Fruit fly (Drosophila melanogaster) whole organism, prepupa: ENCODE measurements around the gene xit.

Source experiments
- Blimp-1 ChIP-seq: fragments of 200-800 bp; sonication (Bioruptor generic); optimal IDR thresholded peaks from 3 replicates; lab custom pipeline; 2017; ENCODE audit warnings: missing biosample characterization, missing genetic modification characterization, mild to moderate bottlenecking, moderate library complexity, missing genetic modification reagents
- CG11294 ChIP-seq: fragments of 200-800 bp; sonication (Bioruptor generic); IDR thresholded peaks from 2 replicates; pipeline ENCODE4 v1.3.6; 2022; ENCODE audit warnings: missing biosample characterization, missing genetic modification characterization
- CG11762 ChIP-seq: fragments of 200-800 bp; sonication (Bioruptor generic); optimal IDR thresholded peaks from 3 replicates; lab custom pipeline; 2016; ENCODE audit warnings: missing biosample characterization, missing genetic modification characterization; ENCODE audit not compliant: insufficient read depth
- CG11902 ChIP-seq: fragments of 200-800 bp; sonication (Bioruptor generic); optimal IDR thresholded peaks from 3 replicates; lab custom pipeline; 2016; ENCODE audit warnings: missing biosample characterization, missing genetic modification characterization
- CG15336 ChIP-seq: fragments of 200-800 bp; sonication (Bioruptor generic); IDR thresholded peaks from 2 replicates; pipeline ENCODE4 v1.3.6; 2022; ENCODE audit warnings: missing biosample characterization, missing genetic modification characterization
- CG1621 ChIP-seq: fragments of 200-800 bp; sonication (Bioruptor generic); optimal IDR thresholded peaks from 3 replicates; lab custom pipeline; 2018; ENCODE audit warnings: missing biosample characterization, mild to moderate bottlenecking, missing genetic modification characterization
- CG16779 ChIP-seq: fragments of 200-800 bp; sonication (Bioruptor generic); optimal IDR thresholded peaks from 3 replicates; lab custom pipeline; 2017; ENCODE audit warnings: missing biosample characterization, mild to moderate bottlenecking, missing genetic modification characterization
- CG3032 ChIP-seq: fragments of 200-800 bp; optimal IDR thresholded peaks from 2 replicates; lab custom pipeline; 2019; ENCODE audit warnings: missing biosample characterization, mild to moderate bottlenecking, missing genetic modification characterization, moderate library complexity
- CG34406 ChIP-seq: fragments of 200-800 bp; sonication (Bioruptor generic); optimal IDR thresholded peaks from 3 replicates; lab custom pipeline; 2016; ENCODE audit warnings: missing biosample characterization, missing genetic modification characterization
- CG3919 ChIP-seq: fragments of 200-800 bp; sonication (Bioruptor generic); optimal IDR thresholded peaks from 3 replicates; lab custom pipeline; 2016; ENCODE audit warnings: missing biosample characterization, missing genetic modification characterization
- CG8319 ChIP-seq: fragments of 200-800 bp; sonication (Bioruptor generic); optimal IDR thresholded peaks from 3 replicates; lab custom pipeline; 2016; ENCODE audit warnings: missing biosample characterization, missing genetic modification characterization
- CG8632 ChIP-seq: fragments of 200-800 bp; sonication (Bioruptor generic); optimal IDR thresholded peaks from 3 replicates; lab custom pipeline; 2016; ENCODE audit warnings: missing biosample characterization, missing genetic modification characterization
- Eip93F ChIP-seq: fragments of 200-800 bp; sonication (Bioruptor generic); optimal IDR thresholded peaks from 2 replicates; lab custom pipeline; 2016; ENCODE audit warnings: missing biosample characterization, mild to moderate bottlenecking, missing genetic modification characterization
- Ets96B ChIP-seq: fragments of 200-800 bp; optimal IDR thresholded peaks from 2 replicates; lab custom pipeline; 2019; ENCODE audit warnings: missing biosample characterization, mild to moderate bottlenecking, missing genetic modification characterization, moderate library complexity
- Hr38 ChIP-seq: sonication (Bioruptor generic); optimal IDR thresholded peaks from 2 replicates; lab custom pipeline; 2016; ENCODE audit warnings: missing biosample characterization, missing genetic modification characterization
- Hr39 ChIP-seq: fragments of 200-800 bp; sonication (Bioruptor generic); optimal IDR thresholded peaks from 2 replicates; lab custom pipeline; 2016; ENCODE audit warnings: missing biosample characterization, missing genetic modification characterization
- Lpt ChIP-seq: fragments of 200-800 bp; sonication (Bioruptor generic); optimal IDR thresholded peaks from 3 replicates; lab custom pipeline; 2016; ENCODE audit warnings: missing biosample characterization, missing genetic modification characterization
- Met ChIP-seq: fragments of 200-800 bp; sonication (Bioruptor generic); optimal IDR thresholded peaks from 3 replicates; lab custom pipeline; 2016; ENCODE audit warnings: missing biosample characterization, missing genetic modification characterization
- Sox102F ChIP-seq: fragments of 200-800 bp; sonication (Bioruptor generic); optimal IDR thresholded peaks from 2 replicates; lab custom pipeline; 2016; ENCODE audit warnings: missing biosample characterization, mild to moderate bottlenecking, missing genetic modification characterization
- Sox14 ChIP-seq: fragments of 200-800 bp; sonication (Bioruptor generic); optimal IDR thresholded peaks from 3 replicates; lab custom pipeline; 2016; ENCODE audit warnings: missing biosample characterization, missing genetic modification characterization
- Sox15 ChIP-seq: fragments of 200-800 bp; sonication (Bioruptor generic); optimal IDR thresholded peaks from 3 replicates; lab custom pipeline; 2016; ENCODE audit warnings: missing biosample characterization, missing genetic modification characterization
- acj6 ChIP-seq: fragments of 200-800 bp; sonication (Bioruptor generic); optimal IDR thresholded peaks from 3 replicates; lab custom pipeline; 2016; ENCODE audit warnings: missing biosample characterization, missing genetic modification characterization
- eg ChIP-seq: fragments of 200-800 bp; sonication (Bioruptor generic); IDR thresholded peaks from 3 replicates; pipeline ENCODE4 v1.3.6; 2022; ENCODE audit warnings: missing biosample characterization, missing genetic modification characterization
- esn ChIP-seq: fragments of 200-800 bp; sonication (Bioruptor generic); optimal IDR thresholded peaks from 2 replicates; lab custom pipeline; 2016; ENCODE audit warnings: missing biosample characterization, mild to moderate bottlenecking, missing genetic modification characterization, moderate library complexity
- fd85E ChIP-seq: fragments of 200-800 bp; sonication (Bioruptor generic); optimal IDR thresholded peaks from 3 replicates; lab custom pipeline; 2016; ENCODE audit warnings: missing biosample characterization, missing genetic modification characterization
- lz ChIP-seq: fragments of 200-800 bp; sonication (Bioruptor generic); optimal IDR thresholded peaks from 3 replicates; lab custom pipeline; 2016; ENCODE audit warnings: missing biosample characterization, missing genetic modification characterization
- pdm3 ChIP-seq: fragments of 200-800 bp; sonication (Bioruptor generic); optimal IDR thresholded peaks from 3 replicates; lab custom pipeline; 2016; ENCODE audit warnings: missing biosample characterization, missing genetic modification characterization
- spab ChIP-seq: fragments of 200-800 bp; sonication (Bioruptor generic); optimal IDR thresholded peaks from 2 replicates; lab custom pipeline; 2017; ENCODE audit warnings: missing biosample characterization, mild to moderate bottlenecking, missing genetic modification characterization, missing genetic modification reagents
- ss ChIP-seq, 2 experiments: fragments of 200-800 bp; sonication (Bioruptor generic); optimal IDR thresholded peaks; 2 replicates in 1 of 2; 3 replicates in 1 of 2; lab custom pipeline; 2017 to 2018; ENCODE audit warnings: mild to moderate bottlenecking in 2 of 2, missing biosample characterization in 2 of 2, missing genetic modification characterization in 2 of 2, moderate library complexity in 1 of 2
- svp ChIP-seq: fragments of 200-800 bp; sonication (Bioruptor generic); peaks from one replicate; lab custom pipeline; 2016; ENCODE audit warnings: missing biosample characterization, missing genetic modification characterization
- vri ChIP-seq: fragments of 200-800 bp; sonication (Bioruptor generic); optimal IDR thresholded peaks from 3 replicates; lab custom pipeline; 2016; ENCODE audit warnings: missing biosample characterization, mild to moderate bottlenecking, missing genetic modification characterization

Gene xit

dm6 chrX:6804485-6805295 is 16.1 kb upstream of the xit start (continued):
- TF ChIP-seq Eip93F (GFP tag; lab: Kevin White, UChicago) (peak; percentile 85), CG1621 (tag; lab: Kevin White, UChicago) (peak; percentile 75), Blimp-1 (GFP tag; lab: Kevin White, UChicago) (peak; percentile 71), ss (GFP tag; optimal IDR thresholded peaks at IDR 0.05; lab: Kevin White, UChicago) (peak; percentile 67 to 75), CG15336 (peak; percentile 97), eg (GFP tag; lab: Robert Waterston, UW) (peak; percentile 98), Lpt (peak; percentile 90), CG11294 (peak; percentile 94), Sox15 (GFP tag; lab: Kevin White, UChicago) (peak; percentile 87), Hr38 (peak; percentile 78)
- TF ChIP-seq, all 60 proteins: peak for 57

- peak; percentile 74 for TF ChIP-seq vri (GFP tag; lab: Kevin White, UChicago)
- peak; percentile 17 for TF ChIP-seq Eip93F (GFP tag; lab: Kevin White, UChicago)
- TF ChIP-seq Ets96B (tag; lab: Kevin White, UChicago), result no peak
- TF ChIP-seq, all 60 proteins: peak for 2
These were observed 15.4 kb upstream of the xit start for dm6 chrX:6805404-6805803.

dm6 chrX:6813678-6814077 is 7.1 kb upstream of the xit start, which contains the start of gene iav:
iav (plus strand) TSS chrX:6813978.
- TF ChIP-seq spab (GFP tag; lab: Kevin White, UChicago), result no peak

- TF ChIP-seq CG8632 (GFP tag; lab: Kevin White, UChicago), result no peak
- TF ChIP-seq vri (GFP tag; lab: Kevin White, UChicago), result no peak
- TF ChIP-seq Sox14, result no peak
- no peak for TF ChIP-seq fd85E (GFP tag; lab: Kevin White, UChicago)
- no peak for TF ChIP-seq CG3032 (tag; lab: Kevin White, UChicago)
- no peak for TF ChIP-seq esn (GFP tag; lab: Kevin White, UChicago)
- TF ChIP-seq CG16779 (tag; lab: Kevin White, UChicago), result no peak
- no peak for TF ChIP-seq pdm3 (GFP tag; lab: Kevin White, UChicago)
- no peak for TF ChIP-seq CG34406
- no peak for TF ChIP-seq Hr39 (GFP tag; lab: Kevin White, UChicago)
- no peak for TF ChIP-seq CG11902
- no peak for TF ChIP-seq eg (GFP tag; lab: Robert Waterston, UW)
- TF ChIP-seq lz (GFP tag; lab: Kevin White, UChicago), result no peak
- TF ChIP-seq, all 60 proteins: peak for 0
These were observed 2.1 kb downstream of the xit start, which contains the start of gene Atx-1 for dm6 chrX:6822904-6823303. Atx-1 (plus strand) TSS chrX:6823204.

- no peak for TF ChIP-seq svp (GFP tag; lab: Kevin White, UChicago)
- no peak for TF ChIP-seq CG15336
- TF ChIP-seq CG11294, result no peak
- no peak for TF ChIP-seq Met (GFP tag; lab: Kevin White, UChicago)
- no peak for TF ChIP-seq Sox102F (GFP tag; lab: Kevin White, UChicago)
- TF ChIP-seq CG3919 (GFP tag; lab: Kevin White, UChicago), result no peak
- no peak for TF ChIP-seq acj6 (GFP tag; lab: Kevin White, UChicago)
- no peak for TF ChIP-seq CG8319 (GFP tag; lab: Kevin White, UChicago)
- TF ChIP-seq CG11762 (GFP tag; lab: Kevin White, UChicago), result no peak
- TF ChIP-seq, all 60 proteins: peak for 0
These were observed 3.4 kb downstream of the xit start, which contains the start of gene nonC for dm6 chrX:6824203-6824602. nonC (plus strand) TSS chrX:6824496.
